Worm (Caenorhabditis elegans) whole organism, L2 larva: ENCODE results near the gene ckb-1.

Source experiments
- C34F6.9 ChIP-seq: fragments of 150-350 bp; optimal IDR thresholded peaks from 2 replicates; lab custom pipeline; 2014; ENCODE audit warnings: missing biosample characterization, missing genetic modification characterization
- crh-2 ChIP-seq: sonication (generic microtip); optimal IDR thresholded peaks from 2 replicates; lab custom pipeline; 2017; ENCODE audit warnings: missing biosample characterization, missing genetic modification characterization
- elt-1 ChIP-seq: fragments of 150-350 bp; optimal IDR thresholded peaks from 2 replicates; lab custom pipeline; 2014; ENCODE audit warnings: missing biosample characterization, missing genetic modification characterization
- lin-11 ChIP-seq: fragments of 150-350 bp; sonication (generic microtip); optimal IDR thresholded peaks from 2 replicates; lab custom pipeline; 2014; ENCODE audit warnings: missing biosample characterization, missing genetic modification characterization, inconsistent platforms, mixed read lengths
- lin-13 ChIP-seq: fragments of 150-350 bp; optimal IDR thresholded peaks from 2 replicates; lab custom pipeline; 2014; ENCODE audit warnings: missing biosample characterization, missing genetic modification reagents, missing genetic modification characterization
- lin-39 ChIP-seq: fragments of 150-350 bp; optimal IDR thresholded peaks from 2 replicates; lab custom pipeline; 2014; ENCODE audit warnings: missing biosample characterization, missing genetic modification reagents, missing genetic modification characterization
- lsy-2 ChIP-seq, 2 experiments: fragments of 150-350 bp in 1 of 2; sonication (generic microtip) in 1 of 2; optimal IDR thresholded peaks; 2 replicates each; lab custom pipeline; 2014 to 2017; ENCODE audit warnings: missing biosample characterization in 2 of 2, missing genetic modification characterization in 2 of 2
- nhr-11 ChIP-seq: fragments of 150-350 bp; optimal IDR thresholded peaks from 2 replicates; lab custom pipeline; 2014; ENCODE audit warnings: missing biosample characterization, missing genetic modification characterization
- nhr-12 ChIP-seq: fragments of 150-350 bp; optimal IDR thresholded peaks from 2 replicates; lab custom pipeline; 2014; ENCODE audit warnings: missing biosample characterization, missing genetic modification characterization
- unc-62 ChIP-seq: fragments of 150-350 bp; optimal IDR thresholded peaks from 2 replicates; lab custom pipeline; 2014; ENCODE audit warnings: missing biosample characterization, missing genetic modification reagents, missing genetic modification characterization
- ztf-11 ChIP-seq: sonication (generic microtip); optimal IDR thresholded peaks from 2 replicates; lab custom pipeline; 2017; ENCODE audit warnings: missing biosample characterization, missing genetic modification characterization

DNA sequence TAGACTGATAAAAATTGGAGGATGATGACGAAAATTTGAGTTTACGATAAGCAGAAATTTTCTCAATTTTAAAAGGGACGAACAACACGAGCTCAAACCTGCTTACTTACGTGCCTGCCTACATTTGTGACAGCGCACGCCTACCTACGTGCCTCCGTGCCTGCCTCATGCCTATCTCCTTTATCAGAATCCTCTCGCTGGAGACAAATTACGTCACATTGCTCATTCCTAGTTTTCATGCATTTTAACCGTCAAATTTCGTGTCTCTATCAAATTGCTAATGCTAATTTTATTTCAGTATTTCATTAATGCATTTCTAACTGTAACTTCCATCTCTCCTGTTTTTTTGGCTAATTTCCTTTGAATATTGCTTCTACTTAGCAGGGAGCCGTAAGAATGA lies 16.3 kb downstream of the ckb-1 start, which contains the start of gene pals-27:
- TF ChIP-seq lin-11 (no peak), lin-13 (GFP tag; lab: Kevin White, UChicago) (no peak), crh-2 (no peak), nhr-11 (no peak), nhr-12 (tag; lab: Kevin White, UChicago) (no peak), lsy-2 (tag; optimal IDR thresholded peaks at IDR 0.05; lab: Kevin White, UChicago) (no peak), C34F6.9 (no peak), ztf-11 (tag; lab: Kevin White, UChicago) (no peak), lin-39 (tag; lab: Kevin White, UChicago) (no peak), elt-1 (tag; lab: Kevin White, UChicago) (no peak), unc-62 (GFP tag; lab: Kevin White, UChicago) (no peak)
